Worm (Caenorhabditis elegans) whole organism, L4 larva: Measurements from ENCODE around the gene K08E5.5.

ENCODE experiments used
- ZK546.5 ChIP-seq, 2 experiments: sonication (generic microtip); optimal IDR thresholded peaks; 2 replicates each; lab custom pipeline; 2017; ENCODE audit warnings: missing biosample characterization in 2 of 2, missing genetic modification characterization in 2 of 2
- dmd-6 ChIP-seq: fragments of 200-800 bp; sonication (Bioruptor generic); IDR thresholded peaks from 2 replicates; pipeline ENCODE4 v1.3.6; 2022; ENCODE audit warnings: missing genetic modification reagents, missing genetic modification characterization, missing compliant biosample characterization
- dpl-1 ChIP-seq: fragments of 150-350 bp; optimal IDR thresholded peaks from 2 replicates; lab custom pipeline; 2014; ENCODE audit warnings: missing biosample characterization, missing genetic modification reagents, missing genetic modification characterization
- fkh-10 ChIP-seq: fragments of 150-350 bp; optimal IDR thresholded peaks from 2 replicates; lab custom pipeline; 2014; ENCODE audit warnings: missing biosample characterization, missing genetic modification reagents, missing genetic modification characterization
- lin-13 ChIP-seq: fragments of 150-350 bp; optimal IDR thresholded peaks from 2 replicates; lab custom pipeline; 2014; ENCODE audit warnings: missing biosample characterization, missing genetic modification reagents, missing genetic modification characterization
- lin-38 ChIP-seq: fragments of 200-800 bp; sonication (Bioruptor generic); IDR thresholded peaks from 2 replicates; pipeline ENCODE4 v1.3.6; 2022; ENCODE audit warnings: missing genetic modification reagents, missing genetic modification characterization, missing compliant biosample characterization
- sdz-12 ChIP-seq: fragments of 200-800 bp; sonication (Bioruptor generic); optimal IDR thresholded peaks from 2 replicates; lab custom pipeline; 2018; ENCODE audit warnings: mild to moderate bottlenecking, missing genetic modification characterization, missing compliant biosample characterization
- spr-1 ChIP-seq: sonication (generic microtip); optimal IDR thresholded peaks from 2 replicates; lab custom pipeline; 2016; ENCODE audit warnings: mild to moderate bottlenecking, missing genetic modification characterization, missing compliant biosample characterization
- ztf-11 ChIP-seq: fragments of 150-350 bp; optimal IDR thresholded peaks from 2 replicates; lab custom pipeline; 2014; ENCODE audit warnings: missing biosample characterization, missing genetic modification characterization

DNA sequence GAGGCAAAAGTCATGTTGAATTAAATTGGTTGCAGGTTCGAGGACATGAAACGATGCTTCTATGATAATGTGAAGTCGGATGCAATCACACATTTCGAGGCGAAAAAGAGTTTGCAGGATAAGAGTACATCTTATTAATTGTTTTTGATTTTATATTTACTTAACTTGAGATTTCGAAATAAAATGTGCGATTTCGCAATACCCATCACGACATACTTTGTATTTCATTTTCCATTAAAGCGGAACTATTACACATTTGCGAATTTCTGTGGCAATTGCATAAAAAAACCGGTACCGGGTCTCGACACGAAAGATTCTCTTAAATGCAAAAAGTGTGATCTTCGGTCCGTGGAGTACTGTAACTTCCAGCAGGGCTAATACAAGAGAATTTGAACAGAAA is 42.1 kb upstream of the K08E5.5 start:
- no peak for TF ChIP-seq dmd-6 (GFP tag; lab: Robert Waterston, UW)
- no peak for TF ChIP-seq lin-13 (GFP tag; lab: Kevin White, UChicago)
- TF ChIP-seq dpl-1 = no peak
- no peak for TF ChIP-seq lin-38
- TF ChIP-seq sdz-12 (GFP tag; lab: Kevin White, UChicago) = no peak
- TF ChIP-seq spr-1 (tag; lab: Kevin White, UChicago) = no peak
- no peak for TF ChIP-seq ZK546.5 (tag; optimal IDR thresholded peaks at IDR 0.05; lab: Kevin White, UChicago)
- no peak for TF ChIP-seq fkh-10 (GFP tag; lab: Kevin White, UChicago)
- no peak for TF ChIP-seq ztf-11 (tag; lab: Kevin White, UChicago)
